Fruit fly (Drosophila melanogaster) whole organism, adult: Measurements from ENCODE around the gene CG13926.

Experiments used
- CG11617 ChIP-seq: fragments of 200-800 bp; sonication (Bioruptor generic); optimal IDR thresholded peaks from 2 replicates; lab custom pipeline; 2017; ENCODE audit warnings: mild to moderate bottlenecking, missing biosample characterization, missing genetic modification reagents, missing genetic modification characterization
- CG12768 ChIP-seq: fragments of 200-800 bp; sonication (Bioruptor generic); optimal IDR thresholded peaks from 2 replicates; lab custom pipeline; 2017; ENCODE audit warnings: missing biosample characterization, missing genetic modification characterization, mild to moderate bottlenecking, moderate library complexity, missing genetic modification reagents
- CG14711 ChIP-seq: fragments of 200-800 bp; sonication (Bioruptor generic); optimal IDR thresholded peaks from 2 replicates; lab custom pipeline; 2018; ENCODE audit warnings: missing biosample characterization, mild to moderate bottlenecking, missing genetic modification characterization, moderate library complexity
- CG1620 ChIP-seq: fragments of 200-800 bp; sonication (Bioruptor generic); optimal IDR thresholded peaks from 2 replicates; lab custom pipeline; 2016; ENCODE audit warnings: missing biosample characterization, missing genetic modification characterization
- CG33017 ChIP-seq: fragments of 200-800 bp; sonication (Bioruptor generic); optimal IDR thresholded peaks from 2 replicates; lab custom pipeline; 2018; ENCODE audit warnings: missing biosample characterization, mild to moderate bottlenecking, missing genetic modification characterization, moderate library complexity
- CG5204 ChIP-seq: fragments of 200-800 bp; sonication (Bioruptor generic); optimal IDR thresholded peaks from 2 replicates; lab custom pipeline; 2016; ENCODE audit warnings: missing biosample characterization, missing genetic modification characterization
- CG7045 ChIP-seq: fragments of 200-800 bp; sonication (Bioruptor generic); optimal IDR thresholded peaks from 2 replicates; lab custom pipeline; 2017; ENCODE audit warnings: missing biosample characterization, mild to moderate bottlenecking, missing genetic modification characterization
- CG7101 ChIP-seq: fragments of 200-800 bp; sonication (Bioruptor generic); optimal IDR thresholded peaks from 2 replicates; lab custom pipeline; 2018; ENCODE audit warnings: missing biosample characterization, mild to moderate bottlenecking, missing genetic modification characterization, moderate library complexity
- Clk ChIP-seq: fragments of 200-800 bp; sonication (Bioruptor generic); optimal IDR thresholded peaks from 2 replicates; lab custom pipeline; 2017; ENCODE audit warnings: missing biosample characterization, missing genetic modification characterization
- Crg-1 ChIP-seq: fragments of 200-800 bp; sonication (Bioruptor generic); optimal IDR thresholded peaks from 2 replicates; lab custom pipeline; 2016; ENCODE audit warnings: missing biosample characterization, missing genetic modification characterization
- Hr96 ChIP-seq: fragments of 200-800 bp; sonication (Bioruptor generic); optimal IDR thresholded peaks from 2 replicates; lab custom pipeline; 2016; ENCODE audit warnings: missing biosample characterization, missing genetic modification characterization
- Mnt ChIP-seq: fragments of 200-800 bp; sonication (Bioruptor generic); optimal IDR thresholded peaks from 2 replicates; lab custom pipeline; 2016; ENCODE audit warnings: missing biosample characterization, mild to moderate bottlenecking, missing genetic modification characterization
- bab1 ChIP-seq: fragments of 200-800 bp; sonication (Bioruptor generic); optimal IDR thresholded peaks from 3 replicates; lab custom pipeline; 2019; ENCODE audit warnings: missing biosample characterization, mild to moderate bottlenecking, missing genetic modification characterization, moderate library complexity
- cic ChIP-seq: fragments of 200-800 bp; sonication (Bioruptor generic); optimal IDR thresholded peaks from 2 replicates; lab custom pipeline; 2017; ENCODE audit warnings: missing biosample characterization, mild to moderate bottlenecking, missing genetic modification characterization, moderate library complexity
- cnc ChIP-seq, 2 experiments: fragments of >200 bp; optimal IDR thresholded peaks; 2 replicates each; lab custom pipeline; 2017
- kay ChIP-seq: fragments of 200-800 bp; sonication (Bioruptor generic); peaks from one replicate; lab custom pipeline; 2016; ENCODE audit warnings: missing biosample characterization, missing genetic modification characterization, borderline replicate concordance
- ovo ChIP-seq: fragments of 200-800 bp; sonication (Bioruptor generic); optimal IDR thresholded peaks from 2 replicates; lab custom pipeline; 2016; ENCODE audit warnings: missing biosample characterization, missing genetic modification characterization
- pad ChIP-seq: fragments of 200-800 bp; sonication (Bioruptor generic); optimal IDR thresholded peaks from 3 replicates; lab custom pipeline; 2017; ENCODE audit warnings: missing biosample characterization, missing genetic modification characterization, mild to moderate bottlenecking, moderate library complexity, missing genetic modification reagents
- tj ChIP-seq: fragments of 200-800 bp; sonication (Bioruptor generic); optimal IDR thresholded peaks from 3 replicates; lab custom pipeline; 2017; ENCODE audit warnings: missing biosample characterization, mild to moderate bottlenecking, missing genetic modification characterization, moderate library complexity
- toe ChIP-seq: fragments of 200-800 bp; sonication (Bioruptor generic); optimal IDR thresholded peaks from 2 replicates; lab custom pipeline; 2016; ENCODE audit warnings: missing biosample characterization, missing genetic modification characterization

The CG13926 gene

DNA sequence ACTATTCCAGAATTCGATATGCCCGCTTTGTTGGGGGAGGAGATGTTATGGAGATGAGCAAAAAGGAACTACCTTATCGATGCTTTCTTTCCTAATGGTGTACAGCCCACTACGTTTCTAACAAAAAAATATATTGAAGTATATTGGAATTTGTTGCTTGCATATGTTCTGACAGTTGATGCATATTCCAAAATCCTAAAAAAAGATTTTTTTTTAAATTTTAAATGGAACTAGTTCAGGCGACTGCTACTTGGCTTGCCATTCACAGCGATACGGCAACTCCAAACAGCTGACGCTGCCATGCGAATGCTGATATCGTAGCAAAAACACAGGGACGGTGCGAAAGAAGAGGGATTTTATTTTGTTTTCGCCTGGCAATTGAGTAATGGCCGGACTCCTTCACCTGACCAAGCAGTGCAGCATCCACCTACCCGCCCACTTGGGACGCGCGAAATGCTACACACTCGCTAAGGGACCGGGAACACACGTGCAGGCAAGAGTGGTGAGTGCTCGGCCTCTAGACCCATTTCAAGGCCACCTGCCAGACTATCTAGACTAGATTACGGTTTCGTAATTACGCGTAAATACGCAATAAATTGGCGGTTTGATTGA is at the start of gene CG13926, which contains the start of the genes ABCB7 and CG33230:
TSS of gene CG13926 (minus strand) at position 43 of the 612 bp plus-strand sequence.
TSS of gene ABCB7 (plus strand) at position 299 of the 612 bp plus-strand sequence.
TSS of gene CG33230 (plus strand) at position 299 of the 612 bp plus-strand sequence.
- TF ChIP-seq CG11617: peak; percentile 66
- TF ChIP-seq kay (GFP tag; lab: Kevin White, UChicago): no peak
- TF ChIP-seq CG33017 (tag; lab: Kevin White, UChicago): no peak
- peak; percentile 63 for TF ChIP-seq Hr96 (GFP tag; lab: Kevin White, UChicago)
- TF ChIP-seq cnc (optimal IDR thresholded peaks at IDR 0.05; lab: Kevin White, UChicago): no peak
- TF ChIP-seq toe: peak; percentile 24
- peak; percentile 67 for TF ChIP-seq bab1 (GFP tag; lab: Kevin White, UChicago)
- TF ChIP-seq CG7045 (GFP tag; lab: Kevin White, UChicago): peak; percentile 15
- peak; percentile 60 for TF ChIP-seq tj (GFP tag; lab: Kevin White, UChicago)
- TF ChIP-seq CG14711 (tag; lab: Kevin White, UChicago): peak; percentile 55
- TF ChIP-seq Mnt (GFP tag; lab: Kevin White, UChicago): peak; percentile 70
- no peak for TF ChIP-seq Clk (GFP tag; lab: Kevin White, UChicago)
- TF ChIP-seq CG5204 (GFP tag; lab: Kevin White, UChicago): peak; percentile 45
- TF ChIP-seq pad (GFP tag; lab: Kevin White, UChicago): peak; percentile 10
- no peak for TF ChIP-seq cic (GFP tag; lab: Kevin White, UChicago)
- TF ChIP-seq CG7101 (tag; lab: Kevin White, UChicago): peak; percentile 25
- TF ChIP-seq Crg-1 (GFP tag; lab: Kevin White, UChicago): peak; percentile 18
- peak; percentile 27 for TF ChIP-seq CG1620 (GFP tag; lab: Kevin White, UChicago)
- peak; percentile 23 for TF ChIP-seq ovo
- TF ChIP-seq CG12768 (GFP tag; lab: Kevin White, UChicago): peak; percentile 48

DNA sequence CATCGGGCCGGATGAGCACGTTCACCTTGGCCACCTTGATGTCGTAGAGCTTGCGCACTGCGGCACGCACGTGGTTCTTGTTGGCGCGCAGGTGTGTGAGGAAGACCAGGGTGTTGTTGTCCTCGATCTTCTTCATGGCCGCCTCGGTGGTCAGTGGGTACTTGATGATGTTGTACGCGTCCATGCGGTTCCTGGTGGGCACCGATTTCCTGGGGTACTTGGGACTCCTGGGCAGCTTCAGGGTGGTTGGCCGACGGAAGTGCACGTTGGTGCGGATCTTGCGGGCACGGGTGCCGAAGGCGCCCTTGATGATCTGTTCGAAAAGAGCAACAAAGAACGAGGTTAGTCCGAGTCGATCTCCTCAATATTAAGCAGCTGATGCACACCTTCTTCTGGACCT is 49.5 kb upstream of the CG13926 start:
- no peak for TF ChIP-seq kay (GFP tag; lab: Kevin White, UChicago)
- TF ChIP-seq CG12768 (GFP tag; lab: Kevin White, UChicago): no peak

dm6 chr3L:1665544-1665943 is 47.6 kb upstream of the CG13926 start:
- no peak for TF ChIP-seq pad (GFP tag; lab: Kevin White, UChicago)
- TF ChIP-seq ovo: no peak

DNA sequence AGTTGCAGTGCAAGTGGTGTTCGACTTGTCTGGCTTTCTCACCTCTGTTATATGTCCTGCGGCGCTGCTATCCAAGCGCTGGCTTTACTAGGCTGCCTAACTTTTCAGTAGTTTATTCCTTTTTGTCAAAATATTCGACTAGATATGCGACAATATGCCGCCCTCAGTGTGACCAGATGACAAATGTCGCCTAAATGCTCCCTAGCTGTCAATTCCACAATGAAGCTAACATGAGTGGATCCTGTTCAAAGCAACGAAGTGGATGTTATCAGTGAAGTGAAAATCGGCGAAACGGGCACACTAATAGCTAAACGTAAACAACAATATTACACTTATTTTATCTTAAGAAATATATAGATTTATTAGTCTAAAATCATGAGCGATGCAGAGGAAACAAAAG is 46.9 kb upstream of the CG13926 start, which contains the start of the genes Srrm234 and CG7974:
TSS of gene Srrm234 (minus strand) at position 189 of the 400 bp plus-strand sequence.
TSS of gene CG7974 (plus strand) at position 263 of the 400 bp plus-strand sequence.
- peak; percentile 1 for TF ChIP-seq CG14711 (tag; lab: Kevin White, UChicago)
- TF ChIP-seq kay (GFP tag; lab: Kevin White, UChicago): no peak
- no peak for TF ChIP-seq CG12768 (GFP tag; lab: Kevin White, UChicago)
- no peak for TF ChIP-seq CG7101 (tag; lab: Kevin White, UChicago)
- TF ChIP-seq cic (GFP tag; lab: Kevin White, UChicago): no peak
- no peak for TF ChIP-seq ovo
- peak; percentile 45 for TF ChIP-seq bab1 (GFP tag; lab: Kevin White, UChicago)
- TF ChIP-seq Mnt (GFP tag; lab: Kevin White, UChicago): peak; percentile 44

DNA sequence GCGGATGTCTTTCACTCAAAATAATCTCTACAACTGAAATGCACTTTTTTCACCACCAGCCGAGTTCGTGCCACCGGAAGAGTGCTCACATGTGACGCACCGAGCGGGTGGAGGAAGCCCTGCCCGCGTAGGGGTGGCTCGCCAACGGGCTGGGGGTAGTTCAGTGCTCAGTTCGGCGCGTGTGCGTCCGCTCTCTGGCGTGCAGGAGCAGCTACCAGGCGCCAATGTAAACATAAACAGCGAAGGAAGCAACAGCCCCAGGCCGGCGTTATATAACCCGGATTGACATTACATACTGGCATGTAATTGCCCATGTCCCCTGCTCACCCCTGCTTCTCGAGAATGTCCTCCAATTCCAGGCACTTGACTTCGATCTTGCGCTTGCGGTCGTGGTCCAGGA is 46.2 kb upstream of the CG13926 start:
- TF ChIP-seq Mnt (GFP tag; lab: Kevin White, UChicago): no peak
- TF ChIP-seq Hr96 (GFP tag; lab: Kevin White, UChicago): no peak
- no peak for TF ChIP-seq tj (GFP tag; lab: Kevin White, UChicago)
- no peak for TF ChIP-seq CG5204 (GFP tag; lab: Kevin White, UChicago)
- no peak for TF ChIP-seq cnc (optimal IDR thresholded peaks at IDR 0.05; lab: Kevin White, UChicago)
- TF ChIP-seq CG14711 (tag; lab: Kevin White, UChicago): no peak
- TF ChIP-seq CG11617: no peak
- TF ChIP-seq bab1 (GFP tag; lab: Kevin White, UChicago): no peak
- no peak for TF ChIP-seq CG12768 (GFP tag; lab: Kevin White, UChicago)
- TF ChIP-seq Clk (GFP tag; lab: Kevin White, UChicago): no peak
- TF ChIP-seq CG1620 (GFP tag; lab: Kevin White, UChicago): no peak
- no peak for TF ChIP-seq toe
- TF ChIP-seq ovo: no peak
- TF ChIP-seq CG7045 (GFP tag; lab: Kevin White, UChicago): no peak
- TF ChIP-seq pad (GFP tag; lab: Kevin White, UChicago): no peak
- TF ChIP-seq kay (GFP tag; lab: Kevin White, UChicago): no peak
- no peak for TF ChIP-seq CG33017 (tag; lab: Kevin White, UChicago)
- no peak for TF ChIP-seq Crg-1 (GFP tag; lab: Kevin White, UChicago)
- no peak for TF ChIP-seq cic (GFP tag; lab: Kevin White, UChicago)

- TF ChIP-seq CG7101 (tag; lab: Kevin White, UChicago): no peak
- no peak for TF ChIP-seq CG5204 (GFP tag; lab: Kevin White, UChicago)
- no peak for TF ChIP-seq toe
- no peak for TF ChIP-seq tj (GFP tag; lab: Kevin White, UChicago)
- no peak for TF ChIP-seq cic (GFP tag; lab: Kevin White, UChicago)
- TF ChIP-seq CG7045 (GFP tag; lab: Kevin White, UChicago): no peak
- TF ChIP-seq ovo: no peak
- TF ChIP-seq kay (GFP tag; lab: Kevin White, UChicago): no peak
- TF ChIP-seq CG11617: no peak
- no peak for TF ChIP-seq Mnt (GFP tag; lab: Kevin White, UChicago)
- no peak for TF ChIP-seq Clk (GFP tag; lab: Kevin White, UChicago)
- TF ChIP-seq CG33017 (tag; lab: Kevin White, UChicago): no peak
- TF ChIP-seq Crg-1 (GFP tag; lab: Kevin White, UChicago): no peak
- no peak for TF ChIP-seq CG12768 (GFP tag; lab: Kevin White, UChicago)
- TF ChIP-seq bab1 (GFP tag; lab: Kevin White, UChicago): no peak
- no peak for TF ChIP-seq CG1620 (GFP tag; lab: Kevin White, UChicago)
- no peak for TF ChIP-seq Hr96 (GFP tag; lab: Kevin White, UChicago)
- no peak for TF ChIP-seq cnc (optimal IDR thresholded peaks at IDR 0.05; lab: Kevin White, UChicago)
- TF ChIP-seq CG14711 (tag; lab: Kevin White, UChicago): no peak
Measured at dm6 chr3L:1663531-1663930, 45.6 kb upstream of the CG13926 start.
